Fruit fly (Drosophila melanogaster) whole organism, embryonic: ENCODE results near the gene sol.
A peak's percentile ranks its signal among the peaks of the same experiment; 100 is the strongest.

Experiments
- Ada2b ChIP-seq: fragments of 200-800 bp; sonication (Bioruptor generic); IDR thresholded peaks from 2 replicates; pipeline ENCODE4 v1.3.6; 2022; ENCODE audit warnings: missing biosample characterization, missing genetic modification characterization
- CG10543 ChIP-seq: fragments of 200-800 bp; sonication (Bioruptor generic); optimal IDR thresholded peaks from 3 replicates; lab custom pipeline; 2017; ENCODE audit warnings: missing biosample characterization, mild to moderate bottlenecking, missing genetic modification characterization, moderate library complexity
- CG10979 ChIP-seq: fragments of 200-800 bp; sonication (Bioruptor generic); optimal IDR thresholded peaks from 2 replicates; lab custom pipeline; 2018; ENCODE audit warnings: missing biosample characterization, mild to moderate bottlenecking, missing genetic modification characterization, moderate library complexity
- CG11398 ChIP-seq: fragments of 200-800 bp; sonication (Bioruptor generic); optimal IDR thresholded peaks from 2 replicates; lab custom pipeline; 2016; ENCODE audit warnings: missing biosample characterization, missing genetic modification characterization
- CG12236 ChIP-seq: fragments of 200-800 bp; sonication (Bioruptor generic); optimal IDR thresholded peaks from 2 replicates; lab custom pipeline; 2016; ENCODE audit warnings: missing biosample characterization, missing genetic modification characterization
- CG12659 ChIP-seq: fragments of 200-800 bp; sonication (Bioruptor generic); optimal IDR thresholded peaks from 3 replicates; lab custom pipeline; 2017; ENCODE audit warnings: mild to moderate bottlenecking, missing biosample characterization, missing genetic modification reagents, missing genetic modification characterization
- CG15479 ChIP-seq: fragments of 200-800 bp; sonication (Bioruptor generic); optimal IDR thresholded peaks from 3 replicates; lab custom pipeline; 2019; ENCODE audit warnings: missing biosample characterization, mild to moderate bottlenecking, missing genetic modification characterization, moderate library complexity
- CG17829 ChIP-seq: fragments of 200-800 bp; optimal IDR thresholded peaks from 2 replicates; lab custom pipeline; 2019; ENCODE audit warnings: missing biosample characterization, mild to moderate bottlenecking, missing genetic modification characterization, moderate library complexity
- CG18619 ChIP-seq: fragments of 200-800 bp; sonication (Bioruptor generic); optimal IDR thresholded peaks from 3 replicates; lab custom pipeline; 2017; ENCODE audit warnings: missing biosample characterization, mild to moderate bottlenecking, missing genetic modification characterization
- CG2116 ChIP-seq: fragments of 200-800 bp; sonication (Bioruptor generic); optimal IDR thresholded peaks from 3 replicates; lab custom pipeline; 2018; ENCODE audit warnings: missing biosample characterization, mild to moderate bottlenecking, missing genetic modification characterization
- CG2678 ChIP-seq: fragments of 200-800 bp; sonication (Bioruptor generic); optimal IDR thresholded peaks from 3 replicates; lab custom pipeline; 2019; ENCODE audit warnings: missing biosample characterization, mild to moderate bottlenecking, missing genetic modification characterization, moderate library complexity
- CG3407 ChIP-seq: fragments of 200-800 bp; sonication (Bioruptor generic); optimal IDR thresholded peaks from 2 replicates; lab custom pipeline; 2018; ENCODE audit warnings: missing biosample characterization, mild to moderate bottlenecking, missing genetic modification characterization
- CG6683 ChIP-seq: fragments of 200-800 bp; sonication (Bioruptor generic); optimal IDR thresholded peaks from 2 replicates; lab custom pipeline; 2017; ENCODE audit warnings: missing biosample characterization, mild to moderate bottlenecking, missing genetic modification characterization, missing genetic modification reagents
- CG6765 ChIP-seq: fragments of 200-800 bp; sonication (Bioruptor generic); optimal IDR thresholded peaks from 3 replicates; lab custom pipeline; 2017; ENCODE audit warnings: missing biosample characterization, mild to moderate bottlenecking, missing genetic modification characterization
- CG7271 ChIP-seq: fragments of 200-800 bp; sonication (Bioruptor generic); optimal IDR thresholded peaks from 2 replicates; lab custom pipeline; 2018; ENCODE audit warnings: missing biosample characterization, mild to moderate bottlenecking, missing genetic modification characterization, moderate library complexity
- CG7372 ChIP-seq: fragments of 200-800 bp; sonication (Bioruptor generic); IDR thresholded peaks from 2 replicates; pipeline ENCODE4 v1.3.6; 2022; ENCODE audit warnings: missing biosample characterization, missing genetic modification characterization
- CG7928 ChIP-seq: fragments of 200-800 bp; sonication (Bioruptor generic); optimal IDR thresholded peaks from 2 replicates; lab custom pipeline; 2017; ENCODE audit warnings: missing biosample characterization, mild to moderate bottlenecking, missing genetic modification characterization
- CG8281 ChIP-seq: fragments of 200-800 bp; sonication (Bioruptor generic); optimal IDR thresholded peaks from 2 replicates; lab custom pipeline; 2018; ENCODE audit warnings: missing biosample characterization, mild to moderate bottlenecking, missing genetic modification characterization, moderate library complexity
- CG9215 ChIP-seq: fragments of 200-800 bp; sonication (Bioruptor generic); IDR thresholded peaks from 2 replicates; pipeline ENCODE4 v1.3.6; 2022; ENCODE audit warnings: missing biosample characterization, missing genetic modification characterization
- CG9817 ChIP-seq: fragments of 200-800 bp; sonication (Bioruptor generic); optimal IDR thresholded peaks from 2 replicates; lab custom pipeline; 2018; ENCODE audit warnings: missing biosample characterization, mild to moderate bottlenecking, missing genetic modification characterization, moderate library complexity
- D ChIP-seq, 2 experiments: fragments of 200-800 bp in 1 of 2; fragments of >200 bp in 1 of 2; sonication (Bioruptor generic) in 1 of 2; optimal IDR thresholded peaks; 2 replicates in 1 of 2; 3 replicates in 1 of 2; lab custom pipeline; 2017; ENCODE audit warnings: mild to moderate bottlenecking in 1 of 2, missing biosample characterization in 1 of 2, missing genetic modification characterization in 1 of 2, missing genetic modification reagents in 1 of 2
- D19A ChIP-seq: fragments of 200-800 bp; optimal IDR thresholded peaks from 3 replicates; lab custom pipeline; 2019; ENCODE audit warnings: missing biosample characterization, mild to moderate bottlenecking, missing genetic modification characterization, moderate library complexity
- Deaf1 ChIP-seq: fragments of 200-800 bp; optimal IDR thresholded peaks from 3 replicates; lab custom pipeline; 2019; ENCODE audit warnings: missing biosample characterization, mild to moderate bottlenecking, missing genetic modification characterization, moderate library complexity
- GATAe ChIP-seq: fragments of 200-800 bp; sonication (Bioruptor generic); conservative IDR thresholded peaks from 2 replicates; pipeline ENCODE4 v1.3.6; 2022; ENCODE audit warnings: missing biosample characterization, missing genetic modification characterization
- HLH3B ChIP-seq: fragments of 200-800 bp; sonication (Bioruptor generic); IDR thresholded peaks from 2 replicates; pipeline ENCODE4 v1.3.6; 2022; ENCODE audit warnings: missing biosample characterization, missing genetic modification characterization
- HLHmδ ChIP-seq: fragments of 200-800 bp; sonication (Bioruptor generic); optimal IDR thresholded peaks from 2 replicates; lab custom pipeline; 2018; ENCODE audit warnings: missing biosample characterization, mild to moderate bottlenecking, missing genetic modification characterization, moderate library complexity
- Jarid2 ChIP-seq: fragments of 200-800 bp; sonication (Bioruptor generic); optimal IDR thresholded peaks from 3 replicates; lab custom pipeline; 2017; ENCODE audit warnings: mild to moderate bottlenecking, missing biosample characterization, missing genetic modification reagents, missing genetic modification characterization
- Myb ChIP-seq: fragments of 200-800 bp; sonication (Bioruptor generic); optimal IDR thresholded peaks from 2 replicates; lab custom pipeline; 2016; ENCODE audit warnings: missing biosample characterization, missing genetic modification characterization
- PHDP ChIP-seq: fragments of 200-800 bp; sonication (Bioruptor generic); optimal IDR thresholded peaks from 3 replicates; lab custom pipeline; 2018; ENCODE audit warnings: missing biosample characterization, mild to moderate bottlenecking, missing genetic modification characterization, moderate library complexity
- Side ChIP-seq: fragments of 200-800 bp; sonication (Bioruptor generic); optimal IDR thresholded peaks from 2 replicates; lab custom pipeline; 2016; ENCODE audit warnings: missing biosample characterization, missing genetic modification characterization
- Six4 ChIP-seq: fragments of 200-800 bp; sonication (Bioruptor generic); optimal IDR thresholded peaks from 2 replicates; lab custom pipeline; 2016; ENCODE audit warnings: missing biosample characterization, missing genetic modification characterization
- Xrp1 ChIP-seq: fragments of 200-800 bp; sonication (Bioruptor generic); IDR thresholded peaks from 2 replicates; pipeline ENCODE4 v1.3.6; 2022; ENCODE audit warnings: missing biosample characterization, missing genetic modification characterization
- ac ChIP-seq: fragments of 200-800 bp; sonication (Bioruptor generic); optimal IDR thresholded peaks from 3 replicates; lab custom pipeline; 2017; ENCODE audit warnings: missing biosample characterization, mild to moderate bottlenecking, missing genetic modification characterization
- ase ChIP-seq: fragments of 200-800 bp; sonication (Bioruptor generic); IDR thresholded peaks from 3 replicates; pipeline ENCODE4 v1.3.6; 2022; ENCODE audit warnings: missing biosample characterization, missing genetic modification characterization
- bsh ChIP-seq, 2 experiments: fragments of 200-800 bp; sonication (Bioruptor generic); optimal IDR thresholded peaks; 2 replicates each; lab custom pipeline; 2017 to 2018; ENCODE audit warnings: mild to moderate bottlenecking in 2 of 2, missing biosample characterization in 2 of 2, missing genetic modification characterization in 2 of 2, moderate library complexity in 1 of 2
- chn ChIP-seq: fragments of 200-800 bp; sonication (Bioruptor generic); optimal IDR thresholded peaks from 2 replicates; lab custom pipeline; 2016; ENCODE audit warnings: missing biosample characterization, missing genetic modification characterization
- corto ChIP-seq: fragments of 200-800 bp; sonication (Bioruptor generic); optimal IDR thresholded peaks from 2 replicates; lab custom pipeline; 2016; ENCODE audit warnings: missing biosample characterization, mild to moderate bottlenecking, missing genetic modification characterization, moderate library complexity
- disco-r ChIP-seq: fragments of 200-800 bp; sonication (Bioruptor generic); optimal IDR thresholded peaks from 2 replicates; lab custom pipeline; 2016; ENCODE audit warnings: missing biosample characterization, missing genetic modification characterization
- exex ChIP-seq: fragments of 200-800 bp; sonication (Bioruptor generic); optimal IDR thresholded peaks from 4 replicates; lab custom pipeline; 2018; ENCODE audit warnings: missing biosample characterization, mild to moderate bottlenecking, missing genetic modification characterization, moderate library complexity
- ham ChIP-seq: fragments of 200-800 bp; sonication (Bioruptor generic); IDR thresholded peaks from 2 replicates; pipeline ENCODE4 v1.3.6; 2022; ENCODE audit warnings: missing biosample characterization, missing genetic modification characterization
- jumu ChIP-seq: fragments of 200-800 bp; sonication (Bioruptor generic); optimal IDR thresholded peaks from 3 replicates; lab custom pipeline; 2016; ENCODE audit warnings: missing biosample characterization, missing genetic modification characterization
- ken ChIP-seq: fragments of 200-800 bp; sonication (Bioruptor generic); IDR thresholded peaks from 3 replicates; pipeline ENCODE4 v1.3.6; 2022; ENCODE audit warnings: missing biosample characterization, missing genetic modification characterization
- knrl ChIP-seq: fragments of 200-800 bp; sonication (Bioruptor generic); IDR thresholded peaks from 3 replicates; pipeline ENCODE4 v1.3.6; 2022; ENCODE audit warnings: missing biosample characterization, missing genetic modification characterization; ENCODE audit not compliant: partially characterized antibody
- maf-S ChIP-seq: fragments of 200-800 bp; sonication (Bioruptor generic); optimal IDR thresholded peaks from 2 replicates; lab custom pipeline; 2016; ENCODE audit warnings: missing biosample characterization, missing genetic modification characterization
- repo ChIP-seq: fragments of 200-800 bp; sonication (Bioruptor generic); optimal IDR thresholded peaks from 2 replicates; lab custom pipeline; 2016; ENCODE audit warnings: missing biosample characterization, missing genetic modification characterization
- sr ChIP-seq: fragments of 200-800 bp; sonication (Bioruptor generic); IDR thresholded peaks from 3 replicates; pipeline ENCODE4 v1.3.6; 2022; ENCODE audit warnings: missing biosample characterization, missing genetic modification characterization
- sug ChIP-seq: fragments of 200-800 bp; optimal IDR thresholded peaks from 2 replicates; lab custom pipeline; 2019; ENCODE audit warnings: missing biosample characterization, mild to moderate bottlenecking, missing genetic modification characterization, moderate library complexity
- twi ChIP-seq: fragments of 200-800 bp; optimal IDR thresholded peaks from 2 replicates; lab custom pipeline; 2019; ENCODE audit warnings: missing biosample characterization, mild to moderate bottlenecking, missing genetic modification characterization, moderate library complexity
- vvl ChIP-seq: fragments of 200-800 bp; sonication (Bioruptor generic); IDR thresholded peaks from 2 replicates; pipeline ENCODE4 v1.3.6; 2022; ENCODE audit warnings: missing biosample characterization, missing genetic modification characterization

The sol gene

dm6 chrX:21349800-21350309, at the start of gene sol, which contains the start of gene peng (continued):
- TF ChIP-seq ac (GFP tag; lab: Kevin White, UChicago) (no peak), sr (GFP tag; lab: Robert Waterston, UW) (no peak), repo (no peak), CG15479 (GFP tag; lab: Kevin White, UChicago) (no peak), CG10979 (tag; lab: Kevin White, UChicago) (peak; percentile 55), CG7928 (GFP tag; lab: Kevin White, UChicago) (peak; percentile 38), HLH3B (peak; percentile 27; the same call in 1 of the 2 replicates), CG17829 (tag; lab: Kevin White, UChicago) (peak; percentile 54), GATAe (no peak), HLHmδ (GFP tag; lab: Kevin White, UChicago) (peak; percentile 43), CG3407 (GFP tag; lab: Kevin White, UChicago) (no peak), PHDP (tag; lab: Kevin White, UChicago) (peak; percentile 66), CG7271 (tag; lab: Kevin White, UChicago) (peak; percentile 12), Xrp1 (GFP tag; lab: Robert Waterston, UW) (peak; percentile 56), knrl (GFP tag; lab: Robert Waterston, UW) (no peak), exex (tag; lab: Kevin White, UChicago) (no peak), bsh (GFP tag; optimal IDR thresholded peaks at IDR 0.05; lab: Kevin White, UChicago) (peak in 1 of 2 experiments; percentile 65), CG7372 (GFP tag; lab: Robert Waterston, UW) (0 out of 2 replicates have a peak, but pooled peaks have one; percentile 31), ken (GFP tag; lab: Robert Waterston, UW) (0 out of 3 replicates have a peak, but pooled peaks have one; percentile 38), CG2116 (GFP tag; lab: Kevin White, UChicago) (peak; percentile 61), twi (tag; lab: Kevin White, UChicago) (peak; percentile 50), Jarid2 (GFP tag; lab: Kevin White, UChicago) (no peak), D (optimal IDR thresholded peaks at IDR 0.05; lab: Kevin White, UChicago) (no peak), D (GFP tag; optimal IDR thresholded peaks at IDR 0.05; lab: Kevin White, UChicago) (peak; percentile 44), Myb (GFP tag; lab: Kevin White, UChicago) (peak; percentile 44), disco-r (GFP tag; lab: Kevin White, UChicago) (peak; percentile 33), vvl (GFP tag; lab: Robert Waterston, UW) (peak; percentile 73), CG12236 (GFP tag; lab: Kevin White, UChicago) (peak; percentile 19), CG11398 (GFP tag; lab: Kevin White, UChicago) (no peak), CG2678 (tag; lab: Kevin White, UChicago) (peak; percentile 76), CG9215 (GFP tag; lab: Robert Waterston, UW) (peak; percentile 57), CG6765 (GFP tag; lab: Kevin White, UChicago) (peak; percentile 19), CG8281 (tag; lab: Kevin White, UChicago) (peak; percentile 38), CG12659 (peak; percentile 70), CG18619 (peak; percentile 57), D19A (tag; lab: Kevin White, UChicago) (peak; percentile 47), CG6683 (peak; percentile 36), ham (GFP tag; lab: Robert Waterston, UW) (no peak), corto (GFP tag; lab: Kevin White, UChicago) (no peak), maf-S (GFP tag; lab: Kevin White, UChicago) (peak; percentile 51), Six4 (GFP tag; lab: Kevin White, UChicago) (peak; percentile 72), Side (GFP tag; lab: Kevin White, UChicago) (peak; percentile 74), chn (GFP tag; lab: Kevin White, UChicago) (peak; percentile 80), CG10543 (GFP tag; lab: Kevin White, UChicago) (peak; percentile 38), Deaf1 (peak; percentile 18), CG9817 (tag; lab: Kevin White, UChicago) (peak; percentile 62), ase (0 out of 3 replicates have a peak, but pooled peaks have one; percentile 15), sug (tag; lab: Kevin White, UChicago) (peak; percentile 44), Ada2b (peak; percentile 59), jumu (GFP tag; lab: Kevin White, UChicago) (peak; percentile 58)
